Worm (Caenorhabditis elegans) whole organism, late embryonic: ENCODE results near the gene ergi-1.

Source experiments
- F13H6.1 ChIP-seq: sonication (generic microtip); optimal IDR thresholded peaks from 2 replicates; lab custom pipeline; 2016; ENCODE audit warnings: missing genetic modification characterization, missing compliant biosample characterization
- hlh-8 ChIP-seq: sonication (generic microtip); optimal IDR thresholded peaks from 2 replicates; lab custom pipeline; 2016; ENCODE audit warnings: missing genotype, missing genetic modification characterization, missing compliant biosample characterization

DNA sequence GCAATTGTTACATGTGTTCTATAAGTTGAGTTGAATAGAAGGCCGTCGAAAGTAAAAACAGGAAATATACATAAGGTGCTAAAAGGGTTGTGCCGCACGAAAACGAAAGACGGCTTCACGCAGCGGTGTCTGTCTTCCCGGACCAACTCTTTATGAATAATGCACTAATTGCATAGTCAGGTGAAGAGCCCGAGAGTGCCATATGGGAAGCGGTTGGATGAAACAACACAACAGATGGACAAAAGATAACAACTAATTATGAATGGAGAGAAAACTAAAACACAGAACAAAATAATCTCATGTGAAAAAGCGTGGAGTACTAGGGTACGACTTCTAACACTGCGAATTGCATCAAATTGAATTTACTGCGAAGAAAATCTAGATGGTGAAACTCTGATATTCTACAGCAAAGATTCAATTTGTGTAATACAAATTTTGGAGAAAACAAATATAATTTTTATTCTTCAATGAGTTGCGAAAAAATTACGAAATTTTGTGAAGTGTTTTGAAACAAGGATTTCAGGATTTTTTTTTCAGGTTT, 13.9 kb upstream of the ergi-1 start:
- no peak for TF ChIP-seq hlh-8
- no peak for TF ChIP-seq F13H6.1 (tag; lab: Kevin White, UChicago)
